Worm (Caenorhabditis elegans) whole organism, midembryonic: ENCODE measurements around the gene sri-77.
"Not testable (repeated sequence)": the region's sequence is repeated elsewhere in the genome, so short reads cannot be mapped to it uniquely, and the experiment has no call there.

Source experiments
- T22C8.4 ChIP-seq: fragments of 200-800 bp; sonication (Bioruptor generic); IDR thresholded peaks from 2 replicates; pipeline ENCODE4 v1.3.6; 2022; ENCODE audit warnings: missing genetic modification characterization, missing compliant biosample characterization
- tab-1 ChIP-seq: fragments of 200-800 bp; sonication (Bioruptor generic); IDR thresholded peaks from 2 replicates; pipeline ENCODE4 v1.3.6; 2022; ENCODE audit warnings: missing genetic modification characterization, missing compliant biosample characterization

- TF ChIP-seq tab-1; T22C8.4 (GFP tag; lab: Robert Waterston, UW): not testable (repeated sequence)
These were observed 48.8 kb downstream of the sri-77 start for ce11 chrII:2556388-2556787.
